Worm (Caenorhabditis elegans) whole organism, L1 larva: ENCODE results near the gene nspb-11.

Experiments
- C04F5.9 ChIP-seq: sonication (generic microtip); optimal IDR thresholded peaks from 2 replicates; lab custom pipeline; 2016; ENCODE audit warnings: missing genetic modification characterization, missing compliant biosample characterization
- C16A3.4 ChIP-seq: fragments of 150-350 bp; optimal IDR thresholded peaks from 2 replicates; lab custom pipeline; 2014; ENCODE audit warnings: missing biosample characterization, missing genetic modification characterization
- C34B4.2 ChIP-seq: sonication (generic microtip); optimal IDR thresholded peaks from 2 replicates; lab custom pipeline; 2017; ENCODE audit warnings: mild to moderate bottlenecking, missing genetic modification characterization, missing compliant biosample characterization
- F16B12.6 ChIP-seq: fragments of 150-350 bp; optimal IDR thresholded peaks from 2 replicates; lab custom pipeline; 2014; ENCODE audit warnings: missing biosample characterization, missing genetic modification characterization
- aly-2 ChIP-seq: fragments of 150-350 bp; optimal IDR thresholded peaks from 2 replicates; lab custom pipeline; 2014; ENCODE audit warnings: missing biosample characterization, missing genetic modification characterization
- blmp-1 ChIP-seq: fragments of 150-350 bp; optimal IDR thresholded peaks from 2 replicates; lab custom pipeline; 2014; ENCODE audit warnings: missing biosample characterization, missing genetic modification characterization
- ceh-63 ChIP-seq: fragments of 200-800 bp; sonication (Bioruptor generic); optimal IDR thresholded peaks from 2 replicates; lab custom pipeline; 2018; ENCODE audit warnings: mild to moderate bottlenecking, missing genetic modification characterization, missing compliant biosample characterization
- ceh-88 ChIP-seq: fragments of 200-800 bp; sonication (Bioruptor generic); IDR thresholded peaks from 2 replicates; pipeline ENCODE4 v1.3.6; 2022; ENCODE audit warnings: missing genetic modification characterization, missing compliant biosample characterization
- ceh-90 ChIP-seq: sonication (generic microtip); optimal IDR thresholded peaks from 2 replicates; lab custom pipeline; 2016; ENCODE audit warnings: missing genetic modification characterization, missing compliant biosample characterization
- ces-1 ChIP-seq: fragments of 150-350 bp; optimal IDR thresholded peaks from 2 replicates; lab custom pipeline; 2014; ENCODE audit warnings: missing biosample characterization, missing genetic modification reagents, missing genetic modification characterization
- dsc-1 ChIP-seq: sonication (generic microtip); optimal IDR thresholded peaks from 2 replicates; lab custom pipeline; 2016; ENCODE audit warnings: mild to moderate bottlenecking, missing genetic modification characterization, missing compliant biosample characterization
- efl-1 ChIP-seq, 4 experiments: fragments of 150-350 bp; optimal IDR thresholded peaks in 3 of 4; peaks in 1 of 4; 1 replicate in 1 of 4; 2 replicates in 3 of 4; lab custom pipeline; 2014; ENCODE audit warnings: missing biosample characterization in 2 of 4, missing genetic modification characterization in 2 of 4, missing genetic modification reagents in 2 of 4
- efl-3 ChIP-seq: fragments of 200-800 bp; sonication (Bioruptor generic); optimal IDR thresholded peaks from 2 replicates; lab custom pipeline; 2018; ENCODE audit warnings: mild to moderate bottlenecking, missing genetic modification characterization, missing compliant biosample characterization
- egl-13 ChIP-seq: sonication (generic microtip); optimal IDR thresholded peaks from 2 replicates; lab custom pipeline; 2016; ENCODE audit warnings: missing genotype, missing genetic modification reagents, missing genetic modification characterization, missing compliant biosample characterization
- elt-2 ChIP-seq: sonication (generic microtip); optimal IDR thresholded peaks from 2 replicates; lab custom pipeline; 2016; ENCODE audit warnings: missing genetic modification characterization, mild to moderate bottlenecking, inconsistent platforms, missing compliant biosample characterization, missing genetic modification reagents
- elt-3 ChIP-seq, 6 experiments: fragments of 150-350 bp in 1 of 6; sonication (generic microtip); optimal IDR thresholded peaks; 2 replicates each; lab custom pipeline; 2017 to 2018; ENCODE audit warnings: missing biosample characterization in 6 of 6, missing genetic modification characterization in 6 of 6, inconsistent platforms in 1 of 6
- ets-5 ChIP-seq: fragments of 200-800 bp; sonication (Bioruptor generic); IDR thresholded peaks from 2 replicates; pipeline ENCODE4 v1.3.6; 2022; ENCODE audit warnings: missing genetic modification characterization, missing compliant biosample characterization
- fkh-10 ChIP-seq: sonication (generic microtip); optimal IDR thresholded peaks from 2 replicates; lab custom pipeline; 2017; ENCODE audit warnings: missing biosample characterization, missing genetic modification reagents, missing genetic modification characterization
- fkh-4 ChIP-seq: sonication (generic microtip); optimal IDR thresholded peaks from 2 replicates; lab custom pipeline; 2016; ENCODE audit warnings: missing compliant biosample characterization, missing genetic modification characterization, borderline replicate concordance
- fos-1 ChIP-seq: fragments of 150-350 bp; optimal IDR thresholded peaks from 2 replicates; lab custom pipeline; 2014; ENCODE audit warnings: missing biosample characterization, missing genetic modification characterization
- grh-1 ChIP-seq: fragments of 200-800 bp; sonication (Bioruptor generic); IDR thresholded peaks from 2 replicates; pipeline ENCODE4 v1.3.6; 2022; ENCODE audit warnings: missing genetic modification reagents, missing genetic modification characterization, missing compliant biosample characterization
- hlh-17 ChIP-seq: fragments of 200-800 bp; sonication (Bioruptor generic); optimal IDR thresholded peaks from 2 replicates; lab custom pipeline; 2018; ENCODE audit warnings: missing genetic modification characterization, mild to moderate bottlenecking, missing compliant biosample characterization, moderate library complexity, borderline replicate concordance
- hlh-4 ChIP-seq: sonication (generic microtip); optimal IDR thresholded peaks from 2 replicates; lab custom pipeline; 2016; ENCODE audit warnings: mild to moderate bottlenecking, missing genetic modification characterization, missing compliant biosample characterization
- irx-1 ChIP-seq: sonication (generic microtip); optimal IDR thresholded peaks from 2 replicates; lab custom pipeline; 2016; ENCODE audit warnings: missing genetic modification characterization, missing compliant biosample characterization
- jun-1 ChIP-seq: fragments of 150-350 bp; optimal IDR thresholded peaks from 2 replicates; lab custom pipeline; 2014; ENCODE audit warnings: missing biosample characterization, missing genetic modification reagents, missing genetic modification characterization
- lin-15B ChIP-seq: fragments of 150-350 bp; sonication (generic microtip); optimal IDR thresholded peaks from 3 replicates; lab custom pipeline; 2014; ENCODE audit warnings: missing biosample characterization, missing genetic modification characterization
- lin-39 ChIP-seq: fragments of 150-350 bp; optimal IDR thresholded peaks from 2 replicates; lab custom pipeline; 2014; ENCODE audit warnings: missing biosample characterization, missing genetic modification reagents, missing genetic modification characterization
- lir-3 ChIP-seq: sonication (generic microtip); optimal IDR thresholded peaks from 2 replicates; lab custom pipeline; 2016; ENCODE audit warnings: mild to moderate bottlenecking, missing genetic modification characterization, moderate library complexity, missing compliant biosample characterization; ENCODE audit not compliant: poor library complexity
- mdl-1 ChIP-seq, 2 experiments: fragments of 150-350 bp; optimal IDR thresholded peaks; 2 replicates each; lab custom pipeline; 2014 to 2017; ENCODE audit warnings: missing biosample characterization in 2 of 2, missing genetic modification characterization in 2 of 2, inconsistent platforms in 1 of 2
- mef-2 ChIP-seq: fragments of 150-350 bp; optimal IDR thresholded peaks from 2 replicates; lab custom pipeline; 2014; ENCODE audit warnings: missing biosample characterization, missing genetic modification characterization
- mep-1 ChIP-seq: fragments of 150-350 bp; optimal IDR thresholded peaks from 2 replicates; lab custom pipeline; 2014; ENCODE audit warnings: missing biosample characterization, missing genetic modification characterization
- nhr-11 ChIP-seq: fragments of 150-350 bp; optimal IDR thresholded peaks from 2 replicates; lab custom pipeline; 2014; ENCODE audit warnings: missing biosample characterization, missing genetic modification characterization
- nhr-12 ChIP-seq: sonication (generic microtip); optimal IDR thresholded peaks from 2 replicates; lab custom pipeline; 2017; ENCODE audit warnings: missing biosample characterization, missing genetic modification characterization
- nhr-19 ChIP-seq: fragments of 200-800 bp; sonication (Bioruptor generic); conservative IDR thresholded peaks from 2 replicates; pipeline ENCODE4 v1.3.6; 2022; ENCODE audit warnings: missing genetic modification characterization, missing compliant biosample characterization
- nhr-20 ChIP-seq: sonication (generic microtip); optimal IDR thresholded peaks from 2 replicates; lab custom pipeline; 2016; ENCODE audit warnings: mild to moderate bottlenecking, missing genetic modification characterization, missing compliant biosample characterization
- nhr-237 ChIP-seq: fragments of 150-350 bp; optimal IDR thresholded peaks from 2 replicates; lab custom pipeline; 2014; ENCODE audit warnings: missing biosample characterization, missing genetic modification characterization
- nhr-28 ChIP-seq: fragments of 150-350 bp; optimal IDR thresholded peaks from 2 replicates; lab custom pipeline; 2014; ENCODE audit warnings: missing biosample characterization, missing genetic modification characterization
- nhr-71 ChIP-seq: sonication (generic microtip); optimal IDR thresholded peaks from 2 replicates; lab custom pipeline; 2016; ENCODE audit warnings: mild to moderate bottlenecking, missing genetic modification characterization, moderate library complexity, missing compliant biosample characterization
- nhr-90 ChIP-seq: sonication (generic microtip); optimal IDR thresholded peaks from 2 replicates; lab custom pipeline; 2016; ENCODE audit warnings: mild to moderate bottlenecking, missing genetic modification characterization, missing compliant biosample characterization; ENCODE audit not compliant: poor library complexity
- pag-3 ChIP-seq: sonication (generic microtip); optimal IDR thresholded peaks from 2 replicates; lab custom pipeline; 2017; ENCODE audit warnings: missing genetic modification characterization, mild to moderate bottlenecking, missing compliant biosample characterization, antibody characterized with exemption, borderline replicate concordance; ENCODE audit not compliant: insufficient read depth
- pqm-1 ChIP-seq: sonication (generic microtip); optimal IDR thresholded peaks from 3 replicates; lab custom pipeline; 2017; ENCODE audit warnings: missing biosample characterization, missing genetic modification characterization
- rnt-1 ChIP-seq: sonication (generic microtip); optimal IDR thresholded peaks from 2 replicates; lab custom pipeline; 2016; ENCODE audit warnings: mild to moderate bottlenecking, missing genetic modification characterization, moderate library complexity, missing compliant biosample characterization
- skn-1 ChIP-seq: fragments of 150-350 bp; optimal IDR thresholded peaks from 2 replicates; lab custom pipeline; 2014; ENCODE audit warnings: missing biosample characterization, missing genetic modification characterization
- snu-23 ChIP-seq: sonication (generic microtip); optimal IDR thresholded peaks from 2 replicates; lab custom pipeline; 2016; ENCODE audit warnings: missing genetic modification characterization, missing compliant biosample characterization
- sptf-1 ChIP-seq: fragments of 150-350 bp; optimal IDR thresholded peaks from 2 replicates; lab custom pipeline; 2014; ENCODE audit warnings: missing biosample characterization, missing genetic modification characterization
- tbx-2 ChIP-seq: sonication (generic microtip); optimal IDR thresholded peaks from 2 replicates; lab custom pipeline; 2016; ENCODE audit warnings: missing genetic modification characterization, missing compliant biosample characterization
- unc-130 ChIP-seq: fragments of 150-350 bp; optimal IDR thresholded peaks from 2 replicates; lab custom pipeline; 2017; ENCODE audit warnings: missing biosample characterization, missing genetic modification characterization, inconsistent platforms
- unc-30 ChIP-seq: sonication (generic microtip); optimal IDR thresholded peaks from 2 replicates; lab custom pipeline; 2017; ENCODE audit warnings: missing biosample characterization, missing genetic modification characterization
- zag-1 ChIP-seq: fragments of 150-350 bp; optimal IDR thresholded peaks from 2 replicates; lab custom pipeline; 2014; ENCODE audit warnings: missing biosample characterization, missing genetic modification characterization
- ztf-11 ChIP-seq, 2 experiments: sonication (generic microtip); optimal IDR thresholded peaks; 2 replicates each; lab custom pipeline; 2016 to 2017; ENCODE audit warnings: missing genetic modification characterization in 2 of 2, missing biosample characterization in 1 of 2, missing compliant biosample characterization in 1 of 2

Gene nspb-11

ce11 chrII:12908779-12909178 is 1.6 kb downstream of the nspb-11 start, which contains the start of gene ddn-2:
TSS of gene ddn-2 (plus strand) at chrII:12909079.
- TF ChIP-seq efl-1 (optimal IDR thresholded peaks at IDR 0.05; lab: Kevin White, UChicago) (no peak), efl-1 (GFP tag; optimal IDR thresholded peaks at IDR 0.05 in 1 of 2; lab: Kevin White, UChicago) (peak in 1 of 2 experiments; percentile 21), F16B12.6 (tag; lab: Kevin White, UChicago) (no peak)

ce11 chrII:12914514-12915075 is 7.4 kb downstream of the nspb-11 start, which contains the start of gene F35C5.12:
TSS of gene F35C5.12 (minus strand) at chrII:12914564.
- peak; percentile 54 for TF ChIP-seq egl-13
- no peak for TF ChIP-seq lin-15B (tag; lab: Kevin White, UChicago)
- TF ChIP-seq nhr-19 (GFP tag; lab: Robert Waterston, UW): peak; percentile 68
- TF ChIP-seq ceh-63: no peak
- peak; percentile 82 for TF ChIP-seq ceh-90 (tag; lab: Kevin White, UChicago)
- TF ChIP-seq snu-23 (GFP tag; lab: Kevin White, UChicago): peak; percentile 60
- peak; percentile 75 for TF ChIP-seq nhr-71 (tag; lab: Kevin White, UChicago)
- TF ChIP-seq fkh-4: peak; percentile 74
- no peak for TF ChIP-seq ces-1 (GFP tag; lab: Kevin White, UChicago)
- TF ChIP-seq nhr-11 (tag; lab: Kevin White, UChicago): no peak
- TF ChIP-seq elt-2 (tag; lab: Kevin White, UChicago): peak; percentile 22
- TF ChIP-seq grh-1: peak; percentile 34; the same call in 1 of the 2 replicates
- TF ChIP-seq C16A3.4 (tag; lab: Kevin White, UChicago): peak; percentile 18
- TF ChIP-seq jun-1 (tag; lab: Kevin White, UChicago): no peak
- TF ChIP-seq ceh-88: no peak
- peak; percentile 79 for TF ChIP-seq lir-3 (tag; lab: Kevin White, UChicago)
- TF ChIP-seq fkh-10 (GFP tag; lab: Kevin White, UChicago): no peak
- TF ChIP-seq C04F5.9: peak; percentile 18
- TF ChIP-seq ztf-11 (tag; optimal IDR thresholded peaks at IDR 0.05; lab: Kevin White, UChicago): peak in 1 of 2 experiments; percentile 74
- TF ChIP-seq mep-1 (tag; lab: Kevin White, UChicago): peak; percentile 15
- TF ChIP-seq mef-2: no peak
- TF ChIP-seq blmp-1 (tag; lab: Kevin White, UChicago): peak; percentile 22
- peak in 1 of 6 experiments; percentile 14 for TF ChIP-seq elt-3 (tag; optimal IDR thresholded peaks at IDR 0.05; lab: Kevin White, UChicago)
- no peak for TF ChIP-seq nhr-28 (tag; lab: Kevin White, UChicago)
- no peak for TF ChIP-seq lin-39
- no peak for TF ChIP-seq hlh-4 (tag; lab: Kevin White, UChicago)
- peak; percentile 82 for TF ChIP-seq dsc-1
- no peak for TF ChIP-seq sptf-1
- TF ChIP-seq skn-1 (tag; lab: Kevin White, UChicago): peak; percentile 22
- TF ChIP-seq aly-2 (tag; lab: Kevin White, UChicago): no peak
- TF ChIP-seq irx-1: peak; percentile 68
- TF ChIP-seq nhr-20 (tag; lab: Kevin White, UChicago): peak; percentile 58
- peak; percentile 67 for TF ChIP-seq tbx-2
- no peak for TF ChIP-seq unc-30 (tag; lab: Kevin White, UChicago)
- no peak for TF ChIP-seq pqm-1 (tag; lab: Kevin White, UChicago)
- no peak for TF ChIP-seq hlh-17 (GFP tag; lab: Kevin White, UChicago)
- peak; percentile 92 for TF ChIP-seq rnt-1 (tag; lab: Kevin White, UChicago)
- peak; percentile 78 for TF ChIP-seq nhr-90 (tag; lab: Kevin White, UChicago)
- TF ChIP-seq nhr-12 (tag; lab: Kevin White, UChicago): no peak
- no peak for TF ChIP-seq nhr-237 (tag; lab: Kevin White, UChicago)
- no peak for TF ChIP-seq pag-3
- no peak for TF ChIP-seq unc-130 (tag; lab: Kevin White, UChicago)
- no peak for TF ChIP-seq C34B4.2 (tag; lab: Kevin White, UChicago)
- no peak for TF ChIP-seq zag-1 (tag; lab: Kevin White, UChicago)
- no peak for TF ChIP-seq mdl-1 (tag; optimal IDR thresholded peaks at IDR 0.05; lab: Kevin White, UChicago)
- no peak for TF ChIP-seq efl-3 (GFP tag; lab: Kevin White, UChicago)
- no peak for TF ChIP-seq ets-5 (GFP tag; lab: Robert Waterston, UW)
- TF ChIP-seq fos-1: no peak
